Fruit fly (Drosophila melanogaster) whole organism, wandering third instar larva: Measurements from ENCODE around the gene CG4238.

Experiments
- Abd-B ChIP-seq: fragments of >200 bp; optimal IDR thresholded peaks from 2 replicates; lab custom pipeline; 2017; ENCODE audit warnings: missing biosample characterization, missing genetic modification characterization
- CG32264 ChIP-seq: fragments of 200-800 bp; sonication (Bioruptor generic); optimal IDR thresholded peaks from 2 replicates; lab custom pipeline; 2016; ENCODE audit warnings: missing biosample characterization, missing genetic modification characterization
- CG9705 ChIP-seq: fragments of 200-800 bp; sonication (Bioruptor generic); optimal IDR thresholded peaks from 2 replicates; lab custom pipeline; 2018; ENCODE audit warnings: missing biosample characterization, mild to moderate bottlenecking, missing genetic modification characterization
- CrebA ChIP-seq: fragments of 200-800 bp; sonication (Bioruptor generic); optimal IDR thresholded peaks from 2 replicates; lab custom pipeline; 2016; ENCODE audit warnings: missing biosample characterization, mild to moderate bottlenecking, missing genetic modification characterization, borderline replicate concordance
- Dfd ChIP-seq: fragments of >200 bp; optimal IDR thresholded peaks from 2 replicates; lab custom pipeline; 2017; ENCODE audit warnings: missing biosample characterization, missing genetic modification characterization
- Dif ChIP-seq: fragments of 200-275, 200-300 bp; sonication (Bioruptor generic); optimal IDR thresholded peaks from 2 replicates; lab custom pipeline; 2018; ENCODE audit warnings: missing biosample characterization, missing genetic modification characterization; ENCODE audit not compliant: partially characterized antibody
- GATAd ChIP-seq: sonication (Bioruptor generic); optimal IDR thresholded peaks from 2 replicates; lab custom pipeline; 2016; ENCODE audit warnings: missing biosample characterization, missing genetic modification characterization
- HLH106 ChIP-seq: fragments of 200-800 bp; optimal IDR thresholded peaks from 3 replicates; lab custom pipeline; 2019; ENCODE audit warnings: missing biosample characterization, mild to moderate bottlenecking, missing genetic modification characterization, moderate library complexity
- Hnf4 ChIP-seq: fragments of 200-800 bp; sonication (Bioruptor generic); optimal IDR thresholded peaks from 2 replicates; lab custom pipeline; 2016; ENCODE audit warnings: missing biosample characterization, mild to moderate bottlenecking, missing genetic modification characterization
- Hr78 ChIP-seq: fragments of >200 bp; optimal IDR thresholded peaks from 2 replicates; lab custom pipeline; 2017; ENCODE audit warnings: missing biosample characterization, missing genetic modification characterization
- Hr83 ChIP-seq: fragments of 200-300 bp; sonication (Bioruptor generic); optimal IDR thresholded peaks from 2 replicates; lab custom pipeline; 2016; ENCODE audit warnings: missing biosample characterization, mild to moderate bottlenecking, missing genetic modification characterization, moderate library complexity; ENCODE audit not compliant: poor library complexity, severe bottlenecking
- Jra ChIP-seq: sonication (Bioruptor generic); optimal IDR thresholded peaks from 2 replicates; lab custom pipeline; 2016; ENCODE audit warnings: missing biosample characterization, missing genetic modification characterization
- OdsH ChIP-seq: fragments of 200-800 bp; sonication (Bioruptor generic); optimal IDR thresholded peaks from 2 replicates; lab custom pipeline; 2016; ENCODE audit warnings: missing biosample characterization, mild to moderate bottlenecking, missing genetic modification characterization
- Rel ChIP-seq, 2 experiments: fragments of 200-800 bp; sonication (Bioruptor generic) in 1 of 2; optimal IDR thresholded peaks; 2 replicates in 1 of 2; 3 replicates in 1 of 2; lab custom pipeline; 2016 to 2019; ENCODE audit warnings: mild to moderate bottlenecking in 2 of 2, missing biosample characterization in 2 of 2, missing genetic modification characterization in 2 of 2, moderate library complexity in 1 of 2
- Sp1 ChIP-seq: fragments of 200-800 bp; sonication (Bioruptor generic); optimal IDR thresholded peaks from 3 replicates; lab custom pipeline; 2019; ENCODE audit warnings: missing biosample characterization, mild to moderate bottlenecking, missing genetic modification characterization, moderate library complexity
- Vsx2 ChIP-seq: fragments of 200-300, 225-300 bp; sonication (Bioruptor generic); optimal IDR thresholded peaks from 2 replicates; lab custom pipeline; 2018; ENCODE audit warnings: missing biosample characterization, missing genetic modification characterization; ENCODE audit not compliant: partially characterized antibody
- br ChIP-seq: fragments of 200-800 bp; sonication (Bioruptor generic); optimal IDR thresholded peaks from 2 replicates; lab custom pipeline; 2016; ENCODE audit warnings: missing biosample characterization, missing genetic modification characterization
- dl ChIP-seq, 2 experiments: fragments of 175-275, 200-275 bp in 1 of 2; fragments of 200-275 bp in 1 of 2; sonication (Bioruptor generic); optimal IDR thresholded peaks; lab custom pipeline; 2018; ENCODE audit warnings: mild to moderate bottlenecking in 2 of 2, missing biosample characterization in 2 of 2, missing genetic modification characterization in 2 of 2, moderate library complexity in 2 of 2; ENCODE audit not compliant: partially characterized antibody in 2 of 2, insufficient read depth in 1 of 2
- dmrt93B ChIP-seq: fragments of 200-800 bp; sonication (Bioruptor generic); optimal IDR thresholded peaks from 2 replicates; lab custom pipeline; 2018; ENCODE audit warnings: missing biosample characterization, mild to moderate bottlenecking, missing genetic modification characterization
- ey ChIP-seq: fragments of 200-800 bp; sonication (Bioruptor generic); optimal IDR thresholded peaks from 2 replicates; lab custom pipeline; 2016; ENCODE audit warnings: missing biosample characterization, missing genetic modification characterization
- foxo ChIP-seq, 2 experiments: fragments of 200-800 bp; sonication (Bioruptor generic); optimal IDR thresholded peaks; 2 replicates in 1 of 2; 3 replicates in 1 of 2; lab custom pipeline; 2016 to 2017; ENCODE audit warnings: missing biosample characterization in 2 of 2, missing genetic modification characterization in 2 of 2
- fru ChIP-seq: fragments of 200-800 bp; sonication (Bioruptor generic); optimal IDR thresholded peaks from 3 replicates; lab custom pipeline; 2016; ENCODE audit warnings: missing biosample characterization, mild to moderate bottlenecking, missing genetic modification characterization
- h ChIP-seq: fragments of 200-800 bp; sonication (Bioruptor generic); optimal IDR thresholded peaks from 3 replicates; lab custom pipeline; 2016; ENCODE audit warnings: missing biosample characterization, mild to moderate bottlenecking, missing genetic modification characterization
- jim ChIP-seq: fragments of 175-275, 200-325 bp; sonication (Bioruptor generic); optimal IDR thresholded peaks from 2 replicates; lab custom pipeline; 2016; ENCODE audit warnings: missing biosample characterization, mild to moderate bottlenecking, missing genetic modification characterization
- lola ChIP-seq: fragments of >200 bp; optimal IDR thresholded peaks from 2 replicates; lab custom pipeline; 2017; ENCODE audit warnings: missing biosample characterization, missing genetic modification characterization
- pan ChIP-seq: fragments of >200 bp; optimal IDR thresholded peaks from 2 replicates; lab custom pipeline; 2017
- psq ChIP-seq: fragments of 200-800 bp; sonication (Bioruptor generic); optimal IDR thresholded peaks from 3 replicates; lab custom pipeline; 2017; ENCODE audit warnings: missing biosample characterization, mild to moderate bottlenecking, missing genetic modification characterization, moderate library complexity
- rgr ChIP-seq: fragments of 200-800 bp; sonication (Bioruptor generic); optimal IDR thresholded peaks from 3 replicates; lab custom pipeline; 2016; ENCODE audit warnings: missing biosample characterization, mild to moderate bottlenecking, missing genetic modification characterization
- sage ChIP-seq: fragments of 200-800 bp; sonication (Bioruptor generic); optimal IDR thresholded peaks from 2 replicates; lab custom pipeline; 2016; ENCODE audit warnings: missing biosample characterization, mild to moderate bottlenecking, missing genetic modification characterization
- sv ChIP-seq: fragments of 200-800 bp; sonication (Bioruptor generic); optimal IDR thresholded peaks from 3 replicates; lab custom pipeline; 2016; ENCODE audit warnings: missing biosample characterization, missing genetic modification characterization
- tai ChIP-seq: sonication (Bioruptor generic); optimal IDR thresholded peaks from 2 replicates; lab custom pipeline; 2016; ENCODE audit warnings: missing biosample characterization, missing genetic modification characterization
- woc ChIP-seq: sonication (Bioruptor generic); optimal IDR thresholded peaks from 2 replicates; lab custom pipeline; 2016; ENCODE audit warnings: missing biosample characterization, mild to moderate bottlenecking, missing genetic modification characterization

CG4238 gene

dm6 chr2L:1988192-1988561 is 21.5 kb upstream of the CG4238 start, which contains the start of gene Npc2a:
TSS of gene Npc2a (plus strand) at chr2L:1988290.
- no peak for TF ChIP-seq fru
- peak; percentile 4 for TF ChIP-seq Dif (GFP tag; lab: Kevin White, UChicago)
- TF ChIP-seq dl (GFP tag; optimal IDR thresholded peaks at IDR 0.05; lab: Kevin White, UChicago; ENCODE audit: insufficient read depth in 1 of 2, partially characterized antibody in 2 of 2): peak; percentile 11 to 29
- TF ChIP-seq Dfd (GFP tag; lab: Kevin White, UChicago): no peak
- TF ChIP-seq ey (GFP tag; lab: Kevin White, UChicago): no peak
- TF ChIP-seq CrebA (GFP tag; lab: Kevin White, UChicago): no peak
- no peak for TF ChIP-seq psq (GFP tag; lab: Kevin White, UChicago)
- TF ChIP-seq CG9705 (GFP tag; lab: Kevin White, UChicago): no peak
- TF ChIP-seq sage (GFP tag; lab: Kevin White, UChicago): no peak

dm6 chr2L:1989278-1989918 is 20.3 kb upstream of the CG4238 start:
- peak; percentile 3 for TF ChIP-seq Rel (GFP tag; optimal IDR thresholded peaks at IDR 0.05; lab: Kevin White, UChicago)
- TF ChIP-seq Rel (tag; optimal IDR thresholded peaks at IDR 0.05; lab: Kevin White, UChicago): peak; percentile 43
- TF ChIP-seq Vsx2: no peak
- no peak for TF ChIP-seq Hr78
- TF ChIP-seq CrebA (GFP tag; lab: Kevin White, UChicago): no peak
- TF ChIP-seq h: peak; percentile 65
- peak; percentile 33 for TF ChIP-seq Hnf4
- TF ChIP-seq Sp1 (GFP tag; lab: Kevin White, UChicago): peak; percentile 20
- TF ChIP-seq OdsH (GFP tag; lab: Kevin White, UChicago): peak; percentile 21
- TF ChIP-seq fru: peak; percentile 16
- peak; percentile 45 for TF ChIP-seq ey (GFP tag; lab: Kevin White, UChicago)
- TF ChIP-seq CG32264 (GFP tag; lab: Kevin White, UChicago): no peak
- TF ChIP-seq Jra (GFP tag; lab: Kevin White, UChicago): peak; percentile 70
- TF ChIP-seq br: peak; percentile 37
- peak; percentile 87 for TF ChIP-seq psq (GFP tag; lab: Kevin White, UChicago)
- peak; percentile 49 for TF ChIP-seq Hr83 (GFP tag; lab: Kevin White, UChicago)
- TF ChIP-seq woc: no peak
- no peak for TF ChIP-seq sv (GFP tag; lab: Kevin White, UChicago)
- peak in 1 of 2 experiments; percentile 27 for TF ChIP-seq foxo (GFP tag; optimal IDR thresholded peaks at IDR 0.05; lab: Kevin White, UChicago)
- TF ChIP-seq tai (GFP tag; lab: Kevin White, UChicago): no peak
- peak; percentile 1 for TF ChIP-seq Dif (GFP tag; lab: Kevin White, UChicago)
- peak; percentile 47 for TF ChIP-seq rgr (GFP tag; lab: Kevin White, UChicago)
- no peak for TF ChIP-seq sage (GFP tag; lab: Kevin White, UChicago)
- TF ChIP-seq pan (lab: Kevin White, UChicago): no peak
- peak; percentile 1 for TF ChIP-seq HLH106
- TF ChIP-seq dl (GFP tag; optimal IDR thresholded peaks at IDR 0.05; lab: Kevin White, UChicago; ENCODE audit: insufficient read depth in 1 of 2, partially characterized antibody in 2 of 2): peak in 1 of 2 experiments; percentile 22

- TF ChIP-seq HLH106: no peak
- no peak for TF ChIP-seq Abd-B (GFP tag; lab: Kevin White, UChicago)
- no peak for TF ChIP-seq Dif (GFP tag; lab: Kevin White, UChicago)
- no peak for TF ChIP-seq sage (GFP tag; lab: Kevin White, UChicago)
- no peak for TF ChIP-seq dmrt93B (GFP tag; lab: Kevin White, UChicago)
- no peak for TF ChIP-seq foxo (GFP tag; optimal IDR thresholded peaks at IDR 0.05; lab: Kevin White, UChicago)
- TF ChIP-seq lola (GFP tag; lab: Kevin White, UChicago): no peak
- TF ChIP-seq h: no peak
- TF ChIP-seq CrebA (GFP tag; lab: Kevin White, UChicago): no peak
- TF ChIP-seq Hr83 (GFP tag; lab: Kevin White, UChicago): no peak
- no peak for TF ChIP-seq GATAd (GFP tag; lab: Kevin White, UChicago)
- TF ChIP-seq jim (GFP tag; lab: Kevin White, UChicago): no peak
- no peak for TF ChIP-seq rgr (GFP tag; lab: Kevin White, UChicago)
- no peak for TF ChIP-seq Hr78
- TF ChIP-seq CG9705 (GFP tag; lab: Kevin White, UChicago): no peak
- no peak for TF ChIP-seq Dfd (GFP tag; lab: Kevin White, UChicago)
- no peak for TF ChIP-seq CG32264 (GFP tag; lab: Kevin White, UChicago)
- TF ChIP-seq pan (lab: Kevin White, UChicago): no peak
- TF ChIP-seq sv (GFP tag; lab: Kevin White, UChicago): no peak
- no peak for TF ChIP-seq ey (GFP tag; lab: Kevin White, UChicago)
- TF ChIP-seq, all 38 proteins: peak for 0
These were observed 17.6 kb upstream of the CG4238 start, which contains the start of gene Obp22a for dm6 chr2L:1992060-1992459. TSS of gene Obp22a (minus strand) at chr2L:1992160.
